Worm (Caenorhabditis elegans): ENCODE data around the gene Y51H7C.13.

DNA sequence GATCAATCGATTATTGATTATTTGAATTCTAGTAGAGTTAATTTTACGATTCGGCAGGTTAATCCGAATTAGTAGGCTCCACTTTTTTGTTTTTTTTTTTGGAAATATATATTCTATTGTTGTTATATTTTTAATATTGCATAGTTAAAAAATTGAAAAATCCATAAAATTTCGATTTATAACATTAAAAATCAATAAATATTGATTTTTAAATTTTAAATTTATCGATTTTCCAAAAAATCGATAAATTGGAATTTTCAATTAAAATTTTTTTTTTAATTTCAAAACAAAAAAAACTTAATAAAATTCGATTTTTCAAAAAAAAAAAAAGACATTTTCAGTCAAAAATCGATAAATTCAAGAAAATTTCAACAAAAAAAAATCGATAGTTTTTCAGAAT lies 46.4 kb downstream of the Y51H7C.13 start:
- TF ChIP-seq snpc-4 (tag; optimal IDR thresholded peaks at IDR 0.05) (no peak), nhr-28 (tag; optimal IDR thresholded peaks at IDR 0.05) (no peak), sptf-1 (tag; optimal IDR thresholded peaks at IDR 0.05) (no peak), mep-1 (tag; optimal IDR thresholded peaks at IDR 0.05) (no peak), ztf-11 (tag; optimal IDR thresholded peaks at IDR 0.05) (no peak), elt-3 (tag; optimal IDR thresholded peaks at IDR 0.05) (no peak), sem-2 (GFP tag; optimal IDR thresholded peaks at IDR 0.05) (no peak), M03D4.4 (tag; optimal IDR thresholded peaks at IDR 0.05) (no peak), ham-2 (GFP tag; optimal IDR thresholded peaks at IDR 0.05) (no peak), flh-1 (GFP tag; optimal IDR thresholded peaks at IDR 0.05) (no peak), unc-39 (tag; optimal IDR thresholded peaks at IDR 0.05) (no peak), lin-13 (tag; optimal IDR thresholded peaks at IDR 0.05) (no peak), nhr-237 (tag; optimal IDR thresholded peaks at IDR 0.05) (no peak), tbx-8 (GFP tag; optimal IDR thresholded peaks at IDR 0.05) (no peak)

All from whole organism, mixed stage, embryonic.